Worm (Caenorhabditis elegans): ENCODE measurements around the gene noa-1.

DNA sequence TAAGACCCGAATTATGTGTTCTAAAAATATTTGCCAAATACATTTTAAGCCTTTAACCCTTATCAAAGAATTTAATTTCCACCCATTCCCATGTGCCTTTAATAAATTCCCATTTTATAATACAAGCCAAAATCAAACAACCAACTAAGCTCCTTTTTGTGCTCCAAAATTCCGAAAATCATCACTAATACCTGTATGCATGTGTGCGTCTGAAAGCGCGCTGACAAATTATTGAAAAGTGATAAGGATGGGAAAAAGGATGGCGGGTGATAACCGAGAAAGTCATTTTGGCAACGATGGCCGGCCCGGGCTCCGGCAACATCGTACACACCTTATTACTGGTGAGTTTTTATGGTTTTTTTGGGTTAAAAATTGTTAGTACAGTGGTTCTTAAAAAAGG, 33.3 kb downstream of the noa-1 start, which contains the start of gene nep-17:
- TF ChIP-seq flt-1 (GFP tag; IDR thresholded peaks at IDR 0.05) = no peak
- TF ChIP-seq T22C8.4 (GFP tag; IDR thresholded peaks at IDR 0.05) = no peak
- TF ChIP-seq tab-1 (GFP tag; IDR thresholded peaks at IDR 0.05) = no peak
- no peak for TF ChIP-seq med-1 (GFP tag; optimal IDR thresholded peaks at IDR 0.05; ENCODE audit: insufficient read depth)
